Worm (Caenorhabditis elegans) whole organism, young adult: ENCODE measurements around the gene glb-20.

Experiments
- F22D6.2 ChIP-seq: sonication (generic microtip); optimal IDR thresholded peaks from 2 replicates; lab custom pipeline; 2016; ENCODE audit warnings: mild to moderate bottlenecking, missing genetic modification characterization, missing compliant biosample characterization
- F39B2.1 ChIP-seq: fragments of 200-800 bp; sonication (Bioruptor generic); IDR thresholded peaks from 2 replicates; pipeline ENCODE4 v1.3.6; 2022; ENCODE audit warnings: missing genetic modification reagents, missing genetic modification characterization, missing compliant biosample characterization
- F57C9.4 ChIP-seq: sonication (generic microtip); optimal IDR thresholded peaks from 2 replicates; lab custom pipeline; 2017; ENCODE audit warnings: mild to moderate bottlenecking, missing genetic modification characterization, missing compliant biosample characterization
- K11D2.4 ChIP-seq: fragments of 200-800 bp; sonication (Bioruptor generic); IDR thresholded peaks from 2 replicates; pipeline ENCODE4 v1.3.6; 2022; ENCODE audit warnings: missing genetic modification reagents, missing genetic modification characterization, missing compliant biosample characterization
- K12H6.12 ChIP-seq: fragments of 200-800 bp; sonication (Bioruptor generic); optimal IDR thresholded peaks from 2 replicates; lab custom pipeline; 2018; ENCODE audit warnings: mild to moderate bottlenecking, missing genetic modification characterization, missing compliant biosample characterization
- T07F8.4 ChIP-seq: sonication (generic microtip); optimal IDR thresholded peaks from 2 replicates; lab custom pipeline; 2016; ENCODE audit warnings: mild to moderate bottlenecking, missing genetic modification characterization, moderate library complexity, missing compliant biosample characterization
- T26A5.8 ChIP-seq: sonication (generic microtip); optimal IDR thresholded peaks from 2 replicates; lab custom pipeline; 2016; ENCODE audit warnings: missing genetic modification characterization, missing compliant biosample characterization
- Y79H2A.3 ChIP-seq: fragments of 200-800 bp; sonication (Bioruptor generic); conservative IDR thresholded peaks from 2 replicates; pipeline ENCODE4 v1.3.6; 2022; ENCODE audit warnings: missing genetic modification reagents, missing genetic modification characterization, missing compliant biosample characterization
- aptf-2 ChIP-seq: fragments of 200-800 bp; sonication (Bioruptor generic); conservative IDR thresholded peaks from 2 replicates; pipeline ENCODE4 v1.3.6; 2022; ENCODE audit warnings: missing genetic modification reagents, missing genetic modification characterization, missing compliant biosample characterization
- attf-3 ChIP-seq: fragments of 200-800 bp; sonication (Bioruptor generic); conservative IDR thresholded peaks from 2 replicates; pipeline ENCODE4 v1.3.6; 2022; ENCODE audit warnings: missing genetic modification reagents, missing genetic modification characterization, missing compliant biosample characterization
- attf-5 ChIP-seq: fragments of 200-800 bp; sonication (Bioruptor generic); optimal IDR thresholded peaks from 2 replicates; lab custom pipeline; 2018; ENCODE audit warnings: mild to moderate bottlenecking, missing genetic modification characterization, missing compliant biosample characterization
- attf-6 ChIP-seq: fragments of 200-800 bp; sonication (Bioruptor generic); IDR thresholded peaks from 2 replicates; pipeline ENCODE4 v1.3.6; 2022; ENCODE audit warnings: missing genetic modification reagents, missing genetic modification characterization, missing compliant biosample characterization
- bed-1 ChIP-seq: fragments of 200-800 bp; sonication (Bioruptor generic); IDR thresholded peaks from 2 replicates; pipeline ENCODE4 v1.3.6; 2022; ENCODE audit warnings: missing genetic modification reagents, missing genetic modification characterization, missing compliant biosample characterization
- ceh-27 ChIP-seq: fragments of 200-800 bp; sonication (Bioruptor generic); optimal IDR thresholded peaks from 2 replicates; lab custom pipeline; 2018; ENCODE audit warnings: mild to moderate bottlenecking, missing genetic modification characterization, moderate library complexity, missing compliant biosample characterization
- chd-7 ChIP-seq: sonication (generic microtip); optimal IDR thresholded peaks from 2 replicates; lab custom pipeline; 2016; ENCODE audit warnings: mild to moderate bottlenecking, missing genetic modification characterization, moderate library complexity, missing compliant biosample characterization
- egl-18 ChIP-seq: fragments of 200-800 bp; sonication (Bioruptor generic); IDR thresholded peaks from 2 replicates; pipeline ENCODE4 v1.3.6; 2022; ENCODE audit warnings: missing genetic modification reagents, missing genetic modification characterization, missing compliant biosample characterization
- egrh-3 ChIP-seq: fragments of 200-800 bp; sonication (Bioruptor generic); IDR thresholded peaks from 2 replicates; pipeline ENCODE4 v1.3.6; 2022; ENCODE audit warnings: missing genetic modification reagents, missing genetic modification characterization, missing compliant biosample characterization
- gei-17 ChIP-seq: fragments of 200-800 bp; sonication (Bioruptor generic); optimal IDR thresholded peaks from 2 replicates; lab custom pipeline; 2018; ENCODE audit warnings: mild to moderate bottlenecking, missing genetic modification characterization, missing compliant biosample characterization
- hlh-26 ChIP-seq: fragments of 200-800 bp; sonication (Bioruptor generic); conservative IDR thresholded peaks from 2 replicates; pipeline ENCODE4 v1.3.6; 2022; ENCODE audit warnings: missing genetic modification reagents, missing genetic modification characterization, missing compliant biosample characterization
- hmg-1.2 ChIP-seq: fragments of 200-800 bp; sonication (Bioruptor generic); IDR thresholded peaks from 2 replicates; pipeline ENCODE4 v1.3.6; 2022; ENCODE audit warnings: missing genetic modification reagents, missing genetic modification characterization, missing compliant biosample characterization
- lin-54 ChIP-seq: fragments of 200-800 bp; sonication (Bioruptor generic); optimal IDR thresholded peaks from 2 replicates; lab custom pipeline; 2018; ENCODE audit warnings: mild to moderate bottlenecking, missing genetic modification characterization, missing compliant biosample characterization
- mel-28 ChIP-seq: sonication (generic microtip); optimal IDR thresholded peaks from 2 replicates; lab custom pipeline; 2016; ENCODE audit warnings: borderline replicate concordance, mild to moderate bottlenecking, missing genetic modification characterization, missing compliant biosample characterization
- mes-4 ChIP-seq: sonication (generic microtip); optimal IDR thresholded peaks from 2 replicates; lab custom pipeline; 2016; ENCODE audit warnings: missing genotype, missing genetic modification characterization, missing compliant biosample characterization
- mxl-1 ChIP-seq: sonication (generic microtip); optimal IDR thresholded peaks from 2 replicates; lab custom pipeline; 2016; ENCODE audit warnings: missing genetic modification characterization, missing compliant biosample characterization
- nfya-1 ChIP-seq: sonication (generic microtip); optimal IDR thresholded peaks from 2 replicates; lab custom pipeline; 2017; ENCODE audit warnings: antibody characterized with exemption, missing compliant biosample characterization, missing genetic modification characterization, borderline replicate concordance; ENCODE audit not compliant: insufficient read depth
- nfya-2 ChIP-seq: fragments of 200-800 bp; sonication (Bioruptor generic); IDR thresholded peaks from 2 replicates; pipeline ENCODE4 v1.3.6; 2022; ENCODE audit warnings: missing genetic modification reagents, missing genetic modification characterization, missing compliant biosample characterization
- nhr-80 ChIP-seq: sonication (generic microtip); optimal IDR thresholded peaks from 2 replicates; lab custom pipeline; 2016; ENCODE audit warnings: missing genetic modification characterization, missing compliant biosample characterization
- rcor-1 ChIP-seq: fragments of 200-800 bp; sonication (Bioruptor generic); IDR thresholded peaks from 2 replicates; pipeline ENCODE4 v1.3.6; 2022; ENCODE audit warnings: missing genetic modification reagents, missing genetic modification characterization, missing compliant biosample characterization
- rec-8 ChIP-seq, 2 experiments: sonication (generic microtip); optimal IDR thresholded peaks; 2 replicates each; lab custom pipeline; 2016; ENCODE audit warnings: mild to moderate bottlenecking in 2 of 2, missing genetic modification characterization in 2 of 2, missing genetic modification reagents in 2 of 2, missing genotype in 2 of 2, missing biosample characterization in 1 of 2, missing compliant biosample characterization in 1 of 2, moderate library complexity in 1 of 2
- repo-1 ChIP-seq: sonication (generic microtip); optimal IDR thresholded peaks from 2 replicates; lab custom pipeline; 2017; ENCODE audit warnings: mild to moderate bottlenecking, missing genetic modification characterization, missing compliant biosample characterization
- rpc-1 ChIP-seq, 2 experiments: fragments of 150-350 bp in 1 of 2; sonication (generic microtip) in 1 of 2; optimal IDR thresholded peaks; 2 replicates each; lab custom pipeline; 2014 to 2018; ENCODE audit warnings: missing biosample characterization in 1 of 2, missing genetic modification characterization in 1 of 2, missing genetic modification reagents in 1 of 2, missing genotype in 1 of 2
- snpc-1.1 ChIP-seq: sonication (generic microtip); optimal IDR thresholded peaks from 2 replicates; lab custom pipeline; 2017; ENCODE audit warnings: missing genetic modification characterization, mild to moderate bottlenecking, missing compliant biosample characterization, antibody characterized with exemption, moderate library complexity, missing genotype, missing genetic modification reagents; ENCODE audit not compliant: insufficient read depth
- snpc-4 ChIP-seq, 5 experiments: fragments of 150-350 bp in 1 of 5; sonication (generic microtip) in 4 of 5; optimal IDR thresholded peaks; 2 replicates each; lab custom pipeline; 2014 to 2018; ENCODE audit warnings: missing genetic modification characterization in 5 of 5, missing biosample characterization in 3 of 5, antibody characterized with exemption in 2 of 5, mild to moderate bottlenecking in 2 of 5, missing compliant biosample characterization in 2 of 5, missing genotype in 2 of 5, moderate library complexity in 2 of 5, missing genetic modification reagents in 1 of 5
- somi-1 ChIP-seq: fragments of 200-800 bp; sonication (Bioruptor generic); optimal IDR thresholded peaks from 2 replicates; lab custom pipeline; 2018; ENCODE audit warnings: mild to moderate bottlenecking, missing genetic modification characterization, missing compliant biosample characterization
- tbp1 ChIP-seq: fragments of 200-800 bp; sonication (Bioruptor generic); optimal IDR thresholded peaks from 2 replicates; lab custom pipeline; 2018; ENCODE audit warnings: mild to moderate bottlenecking, missing genetic modification characterization, missing compliant biosample characterization
- tbx-9 ChIP-seq: sonication (generic microtip); optimal IDR thresholded peaks from 2 replicates; lab custom pipeline; 2016; ENCODE audit warnings: borderline replicate concordance, missing genetic modification characterization, inconsistent platforms, missing compliant biosample characterization
- unc-62 ChIP-seq: fragments of 150-350 bp; optimal IDR thresholded peaks from 2 replicates; lab custom pipeline; 2014; ENCODE audit warnings: missing biosample characterization, missing genetic modification reagents, missing genetic modification characterization
- zfh-2 ChIP-seq: fragments of 200-800 bp; sonication (Bioruptor generic); conservative IDR thresholded peaks from 2 replicates; pipeline ENCODE4 v1.3.6; 2022; ENCODE audit warnings: missing genetic modification reagents, missing genetic modification characterization, missing compliant biosample characterization
- zim-3 ChIP-seq: sonication (generic microtip); optimal IDR thresholded peaks from 2 replicates; lab custom pipeline; 2017; ENCODE audit warnings: mild to moderate bottlenecking, missing genetic modification characterization, moderate library complexity, missing compliant biosample characterization
- ztf-18 ChIP-seq: sonication (generic microtip); optimal IDR thresholded peaks from 2 replicates; lab custom pipeline; 2016; ENCODE audit warnings: missing genotype, mild to moderate bottlenecking, missing genetic modification characterization, missing compliant biosample characterization
- ztf-25 ChIP-seq: fragments of 200-800 bp; sonication (Bioruptor generic); IDR thresholded peaks from 2 replicates; pipeline ENCODE4 v1.3.6; 2022; ENCODE audit warnings: missing genetic modification reagents, missing genetic modification characterization, missing compliant biosample characterization

glb-20 gene

ce11 chrX:13590688-13591087 is 34.7 kb upstream of the glb-20 start:
- TF ChIP-seq rec-8 (tag; optimal IDR thresholded peaks at IDR 0.05; lab: Kevin White, UChicago) (no peak), attf-6 (GFP tag; lab: Robert Waterston, UW) (no peak), zfh-2 (GFP tag; lab: Robert Waterston, UW) (peak; percentile 90), hlh-26 (GFP tag; lab: Robert Waterston, UW) (no peak), attf-5 (no peak), egrh-3 (peak; percentile 51; the same call in 1 of the 2 replicates), egl-18 (GFP tag; lab: Robert Waterston, UW) (no peak), unc-62 (GFP tag; lab: Kevin White, UChicago) (no peak)

DNA sequence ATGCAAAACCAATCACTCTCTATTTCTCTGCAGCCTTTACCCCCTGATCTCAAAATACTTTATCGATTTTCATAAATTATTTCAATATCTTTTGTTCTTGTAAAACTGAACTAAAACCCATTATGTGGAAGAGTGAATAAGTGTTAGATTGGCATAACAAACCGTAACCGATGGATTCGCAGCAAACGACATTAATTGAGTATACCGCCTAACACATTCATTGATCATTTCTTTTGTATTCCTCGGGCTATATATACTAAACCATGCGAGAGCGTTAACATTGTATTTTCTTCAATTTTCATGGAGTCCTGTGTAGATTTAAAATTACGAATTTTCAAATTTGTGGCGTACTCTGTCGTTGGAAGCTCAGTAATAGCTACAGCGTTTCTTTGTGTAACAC is 33.8 kb upstream of the glb-20 start, which contains the start of gene col-9:
col-9 (plus strand) TSS at position 301 of the 400 bp plus-strand sequence.
- TF ChIP-seq chd-7 (tag; lab: Kevin White, UChicago), result no peak
- TF ChIP-seq nfya-1 (tag; lab: Kevin White, UChicago), result no peak
- TF ChIP-seq lin-54 (GFP tag; lab: Kevin White, UChicago), result no peak
- TF ChIP-seq snpc-1.1 (tag; lab: Kevin White, UChicago), result no peak
- no peak for TF ChIP-seq nhr-80 (tag; lab: Kevin White, UChicago)
- TF ChIP-seq nfya-2, result no peak
- no peak for TF ChIP-seq mes-4 (tag; lab: Kevin White, UChicago)
- no peak for TF ChIP-seq mxl-1 (tag; lab: Kevin White, UChicago)
- TF ChIP-seq rcor-1, result no peak
- TF ChIP-seq attf-5, result no peak
- TF ChIP-seq ztf-25 (GFP tag; lab: Robert Waterston, UW), result no peak
- TF ChIP-seq somi-1 (GFP tag; lab: Kevin White, UChicago), result no peak
- no peak for TF ChIP-seq ceh-27 (GFP tag; lab: Kevin White, UChicago)
- TF ChIP-seq F57C9.4 (tag; lab: Kevin White, UChicago), result no peak
- TF ChIP-seq gei-17 (GFP tag; lab: Kevin White, UChicago), result no peak
- no peak for TF ChIP-seq F22D6.2 (tag; lab: Kevin White, UChicago)
- TF ChIP-seq zim-3 (tag; lab: Kevin White, UChicago), result no peak

ce11 chrX:13584725-13585371 is 28.9 kb upstream of the glb-20 start, which contains the start of gene unc-84:
Gene unc-84 (plus strand): TSS chrX:13584775.
- TF ChIP-seq repo-1 (tag; lab: Kevin White, UChicago), result no peak
- TF ChIP-seq lin-54 (GFP tag; lab: Kevin White, UChicago), result peak; percentile 10
- no peak for TF ChIP-seq T07F8.4
- no peak for TF ChIP-seq attf-5
- TF ChIP-seq rpc-1 (optimal IDR thresholded peaks at IDR 0.05; lab: Kevin White, UChicago), result no peak
- TF ChIP-seq rpc-1 (tag; optimal IDR thresholded peaks at IDR 0.05; lab: Kevin White, UChicago), result no peak
- peak; percentile 58; the same call in 1 of the 2 replicates for TF ChIP-seq zfh-2 (GFP tag; lab: Robert Waterston, UW)
- TF ChIP-seq attf-3 (GFP tag; lab: Robert Waterston, UW), result no peak
- TF ChIP-seq, all 124 proteins: peak for 2

- TF ChIP-seq K11D2.4 (GFP tag; lab: Robert Waterston, UW) (no peak), hmg-1.2 (GFP tag; lab: Robert Waterston, UW) (peak; percentile 48; the same call in 1 of the 2 replicates), T26A5.8 (tag; lab: Kevin White, UChicago) (no peak), F39B2.1 (GFP tag; lab: Robert Waterston, UW) (no peak), snpc-4 (GFP tag; optimal IDR thresholded peaks at IDR 0.05; lab: Kevin White, UChicago) (no peak), snpc-4 (tag; optimal IDR thresholded peaks at IDR 0.05; lab: Kevin White, UChicago) (peak in 2 of 4 experiments; percentile 7 to 52), K12H6.12 (tag; lab: Kevin White, UChicago) (peak; percentile 39), lin-54 (GFP tag; lab: Kevin White, UChicago) (peak; percentile 5), aptf-2 (0 out of 2 replicates have a peak, but pooled peaks have one; percentile 55), rec-8 (tag; optimal IDR thresholded peaks at IDR 0.05; lab: Kevin White, UChicago) (no peak), ztf-18 (tag; lab: Kevin White, UChicago) (peak; percentile 10), bed-1 (GFP tag; lab: Robert Waterston, UW) (no peak), nhr-80 (tag; lab: Kevin White, UChicago) (peak; percentile 53), tbx-9 (tag; lab: Kevin White, UChicago) (no peak), tbp1 (GFP tag; lab: Kevin White, UChicago) (no peak), mel-28 (tag; lab: Kevin White, UChicago) (no peak), Y79H2A.3 (GFP tag; lab: Robert Waterston, UW) (no peak)
Measured at ce11 chrX:13583895-13584344, 28.0 kb upstream of the glb-20 start.
